Fruit fly (Drosophila melanogaster) whole organism, adult: ENCODE results near the gene Ipp.

Experiments
- CG14711 ChIP-seq: fragments of 200-800 bp; sonication (Bioruptor generic); optimal IDR thresholded peaks from 2 replicates; lab custom pipeline; 2018; ENCODE audit warnings: missing biosample characterization, mild to moderate bottlenecking, missing genetic modification characterization, moderate library complexity
- CG1620 ChIP-seq: fragments of 200-800 bp; sonication (Bioruptor generic); optimal IDR thresholded peaks from 2 replicates; lab custom pipeline; 2016; ENCODE audit warnings: missing biosample characterization, missing genetic modification characterization
- CG7101 ChIP-seq: fragments of 200-800 bp; sonication (Bioruptor generic); optimal IDR thresholded peaks from 2 replicates; lab custom pipeline; 2018; ENCODE audit warnings: missing biosample characterization, mild to moderate bottlenecking, missing genetic modification characterization, moderate library complexity
- Clk ChIP-seq: fragments of 200-800 bp; sonication (Bioruptor generic); optimal IDR thresholded peaks from 2 replicates; lab custom pipeline; 2017; ENCODE audit warnings: missing biosample characterization, missing genetic modification characterization
- Crg-1 ChIP-seq: fragments of 200-800 bp; sonication (Bioruptor generic); optimal IDR thresholded peaks from 2 replicates; lab custom pipeline; 2016; ENCODE audit warnings: missing biosample characterization, missing genetic modification characterization
- Mnt ChIP-seq: fragments of 200-800 bp; sonication (Bioruptor generic); optimal IDR thresholded peaks from 2 replicates; lab custom pipeline; 2016; ENCODE audit warnings: missing biosample characterization, mild to moderate bottlenecking, missing genetic modification characterization
- bab1 ChIP-seq: fragments of 200-800 bp; sonication (Bioruptor generic); optimal IDR thresholded peaks from 3 replicates; lab custom pipeline; 2019; ENCODE audit warnings: missing biosample characterization, mild to moderate bottlenecking, missing genetic modification characterization, moderate library complexity
- kay ChIP-seq: fragments of 200-800 bp; sonication (Bioruptor generic); peaks from one replicate; lab custom pipeline; 2016; ENCODE audit warnings: missing biosample characterization, missing genetic modification characterization, borderline replicate concordance
- tj ChIP-seq: fragments of 200-800 bp; sonication (Bioruptor generic); optimal IDR thresholded peaks from 3 replicates; lab custom pipeline; 2017; ENCODE audit warnings: missing biosample characterization, mild to moderate bottlenecking, missing genetic modification characterization, moderate library complexity
- toe ChIP-seq: fragments of 200-800 bp; sonication (Bioruptor generic); optimal IDR thresholded peaks from 2 replicates; lab custom pipeline; 2016; ENCODE audit warnings: missing biosample characterization, missing genetic modification characterization

DNA sequence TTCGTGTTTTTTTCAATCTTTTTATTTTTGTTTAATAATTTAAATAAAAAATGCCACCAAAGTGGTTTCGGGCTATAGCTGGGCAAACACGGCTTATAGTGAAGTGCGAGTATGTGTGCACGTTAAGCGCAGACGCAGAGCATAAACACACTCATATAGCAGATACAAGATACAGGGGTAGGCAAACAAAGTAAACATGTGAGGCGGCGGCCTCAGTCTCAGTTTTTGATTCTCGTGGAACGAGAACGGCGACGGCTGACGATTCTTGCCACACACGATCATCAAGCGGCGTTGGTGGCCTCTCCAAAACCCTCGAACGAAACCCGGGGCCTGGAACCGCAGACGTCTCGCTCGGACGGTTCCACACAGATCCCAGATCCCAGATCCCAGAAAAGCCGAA, 31.5 kb downstream of the Ipp start:
- no peak for TF ChIP-seq Mnt (GFP tag; lab: Kevin White, UChicago)
- TF ChIP-seq CG14711 (tag; lab: Kevin White, UChicago) = no peak
- TF ChIP-seq Clk (GFP tag; lab: Kevin White, UChicago) = no peak
- no peak for TF ChIP-seq Crg-1 (GFP tag; lab: Kevin White, UChicago)
- TF ChIP-seq toe = no peak
- TF ChIP-seq CG7101 = no peak
- TF ChIP-seq CG1620 (GFP tag; lab: Kevin White, UChicago) = no peak
- no peak for TF ChIP-seq kay (GFP tag; lab: Kevin White, UChicago)
- no peak for TF ChIP-seq tj
- TF ChIP-seq bab1 (GFP tag; lab: Kevin White, UChicago) = no peak
